Worm (Caenorhabditis elegans) whole organism, L4 larva: ENCODE measurements around the gene thn-1.

ENCODE experiments used
- F26F4.8 ChIP-seq: fragments of 200-800 bp; sonication (Bioruptor generic); conservative IDR thresholded peaks from 2 replicates; pipeline ENCODE4 v1.3.6; 2022; ENCODE audit warnings: missing genetic modification characterization, missing compliant biosample characterization
- F37D6.2 ChIP-seq: sonication (generic microtip); optimal IDR thresholded peaks from 2 replicates; lab custom pipeline; 2016; ENCODE audit warnings: mild to moderate bottlenecking, missing genetic modification characterization, missing compliant biosample characterization
- R02D3.7 ChIP-seq: fragments of 150-350 bp; sonication (generic microtip); optimal IDR thresholded peaks from 3 replicates; lab custom pipeline; 2014; ENCODE audit warnings: missing biosample characterization, missing genetic modification characterization
- T26A8.4 ChIP-seq: fragments of 200-800 bp; sonication (Bioruptor generic); IDR thresholded peaks from 2 replicates; pipeline ENCODE4 v1.3.6; 2022; ENCODE audit warnings: missing genetic modification characterization, missing compliant biosample characterization
- Y105C5A.15 ChIP-seq: fragments of 200-800 bp; sonication (Bioruptor generic); IDR thresholded peaks from 2 replicates; pipeline ENCODE4 v1.3.6; 2022; ENCODE audit warnings: missing genetic modification characterization, missing compliant biosample characterization
- Y75B8A.6 ChIP-seq: fragments of 200-800 bp; sonication (Bioruptor generic); IDR thresholded peaks from 2 replicates; pipeline ENCODE4 v1.3.6; 2022; ENCODE audit warnings: missing genetic modification reagents, missing genetic modification characterization, missing compliant biosample characterization
- ZK337.2 ChIP-seq: fragments of 200-800 bp; sonication (Bioruptor generic); IDR thresholded peaks from 2 replicates; pipeline ENCODE4 v1.3.6; 2022; ENCODE audit warnings: missing genetic modification reagents, missing genetic modification characterization, missing compliant biosample characterization
- aha-1 ChIP-seq: fragments of 150-350 bp; peaks from one replicate; lab custom pipeline; 2014; ENCODE audit warnings: missing biosample characterization, missing genetic modification characterization
- ama-1 ChIP-seq: fragments of 150-350 bp; optimal IDR thresholded peaks from 2 replicates; lab custom pipeline; 2014; ENCODE audit warnings: inconsistent platforms, mixed read lengths
- ceh-28 ChIP-seq: fragments of 150-350 bp; optimal IDR thresholded peaks from 2 replicates; lab custom pipeline; 2014; ENCODE audit warnings: missing biosample characterization, missing genetic modification reagents, missing genetic modification characterization
- ceh-32 ChIP-seq: sonication (generic microtip); optimal IDR thresholded peaks from 2 replicates; lab custom pipeline; 2016; ENCODE audit warnings: mild to moderate bottlenecking, missing genetic modification characterization, missing compliant biosample characterization; ENCODE audit not compliant: poor library complexity
- ces-1 ChIP-seq: fragments of 150-350 bp; sonication (generic microtip); optimal IDR thresholded peaks from 4 replicates; lab custom pipeline; 2014; ENCODE audit warnings: missing biosample characterization, missing genetic modification reagents, missing genetic modification characterization
- ctbp-1 ChIP-seq: fragments of 200-800 bp; sonication (Bioruptor generic); IDR thresholded peaks from 2 replicates; pipeline ENCODE4 v1.3.6; 2022; ENCODE audit warnings: missing genetic modification reagents, missing genetic modification characterization, missing compliant biosample characterization
- dmd-6 ChIP-seq: fragments of 200-800 bp; sonication (Bioruptor generic); IDR thresholded peaks from 2 replicates; pipeline ENCODE4 v1.3.6; 2022; ENCODE audit warnings: missing genetic modification reagents, missing genetic modification characterization, missing compliant biosample characterization
- dpl-1 ChIP-seq: fragments of 150-350 bp; optimal IDR thresholded peaks from 2 replicates; lab custom pipeline; 2014; ENCODE audit warnings: missing biosample characterization, missing genetic modification reagents, missing genetic modification characterization
- egl-43 ChIP-seq: fragments of 200-800 bp; sonication (Bioruptor generic); IDR thresholded peaks from 2 replicates; pipeline ENCODE4 v1.3.6; 2022; ENCODE audit warnings: missing genetic modification reagents, missing genetic modification characterization, missing compliant biosample characterization
- fkh-10 ChIP-seq: fragments of 150-350 bp; optimal IDR thresholded peaks from 2 replicates; lab custom pipeline; 2014; ENCODE audit warnings: missing biosample characterization, missing genetic modification reagents, missing genetic modification characterization
- hlh-11 ChIP-seq: fragments of 200-800 bp; sonication (Bioruptor generic); optimal IDR thresholded peaks from 2 replicates; lab custom pipeline; 2018; ENCODE audit warnings: mild to moderate bottlenecking, missing genetic modification characterization, missing compliant biosample characterization
- hmg-1.1 ChIP-seq: fragments of 200-800 bp; sonication (Bioruptor generic); IDR thresholded peaks from 2 replicates; pipeline ENCODE4 v1.3.6; 2022; ENCODE audit warnings: missing genetic modification reagents, missing genetic modification characterization, missing compliant biosample characterization
- lin-13 ChIP-seq: fragments of 150-350 bp; optimal IDR thresholded peaks from 2 replicates; lab custom pipeline; 2014; ENCODE audit warnings: missing biosample characterization, missing genetic modification reagents, missing genetic modification characterization
- lin-15B ChIP-seq: fragments of 150-350 bp; sonication (generic microtip); optimal IDR thresholded peaks from 3 replicates; lab custom pipeline; 2014; ENCODE audit warnings: missing biosample characterization, missing genetic modification characterization
- lin-29 ChIP-seq: fragments of 200-800 bp; sonication (Bioruptor generic); IDR thresholded peaks from 2 replicates; pipeline ENCODE4 v1.3.6; 2022; ENCODE audit warnings: missing genetic modification reagents, missing genetic modification characterization, missing compliant biosample characterization
- lin-38 ChIP-seq: fragments of 200-800 bp; sonication (Bioruptor generic); IDR thresholded peaks from 2 replicates; pipeline ENCODE4 v1.3.6; 2022; ENCODE audit warnings: missing genetic modification reagents, missing genetic modification characterization, missing compliant biosample characterization
- lin-39 ChIP-seq: fragments of 150-350 bp; optimal IDR thresholded peaks from 2 replicates; lab custom pipeline; 2014; ENCODE audit warnings: missing biosample characterization, missing genetic modification reagents, missing genetic modification characterization
- madf-9 ChIP-seq: fragments of 200-800 bp; sonication (Bioruptor generic); conservative IDR thresholded peaks from 2 replicates; pipeline ENCODE4 v1.3.6; 2022; ENCODE audit warnings: missing genetic modification reagents, missing genetic modification characterization, missing compliant biosample characterization
- mep-1 ChIP-seq: fragments of 150-350 bp; sonication (generic microtip); optimal IDR thresholded peaks from 3 replicates; lab custom pipeline; 2014; ENCODE audit warnings: missing biosample characterization, missing genetic modification characterization
- nhr-102 ChIP-seq: sonication (generic microtip); optimal IDR thresholded peaks from 2 replicates; lab custom pipeline; 2016; ENCODE audit warnings: mild to moderate bottlenecking, missing genetic modification characterization, moderate library complexity, missing compliant biosample characterization
- nhr-237 ChIP-seq: sonication (generic microtip); optimal IDR thresholded peaks from 2 replicates; lab custom pipeline; 2017; ENCODE audit warnings: missing biosample characterization, missing genetic modification characterization
- nhr-28 ChIP-seq: fragments of 150-350 bp; optimal IDR thresholded peaks from 2 replicates; lab custom pipeline; 2014; ENCODE audit warnings: missing biosample characterization, missing genetic modification characterization
- nhr-42 ChIP-seq: fragments of 200-800 bp; sonication (Bioruptor generic); IDR thresholded peaks from 2 replicates; pipeline ENCODE4 v1.3.6; 2022; ENCODE audit warnings: missing genetic modification characterization, missing compliant biosample characterization
- nhr-48 ChIP-seq: sonication (generic microtip); optimal IDR thresholded peaks from 2 replicates; lab custom pipeline; 2016; ENCODE audit warnings: mild to moderate bottlenecking, missing genetic modification characterization, missing compliant biosample characterization
- pha-4 ChIP-seq, 2 experiments: fragments of 150-350 bp in 1 of 2; fragments of 200-800 bp in 1 of 2; sonication (Bioruptor generic) in 1 of 2; IDR thresholded peaks in 1 of 2; optimal IDR thresholded peaks in 1 of 2; 2 replicates each; pipeline versions ENCODE4 v1.3.6 to Lab custom; 2014 to 2022; ENCODE audit warnings: missing genetic modification characterization in 2 of 2, missing genetic modification reagents in 2 of 2, missing biosample characterization in 1 of 2, missing compliant biosample characterization in 1 of 2
- pqm-1 ChIP-seq: sonication (generic microtip); optimal IDR thresholded peaks from 2 replicates; lab custom pipeline; 2017; ENCODE audit warnings: missing biosample characterization, missing genetic modification characterization
- set-16 ChIP-seq: fragments of 200-800 bp; sonication (Bioruptor generic); IDR thresholded peaks from 2 replicates; pipeline ENCODE4 v1.3.6; 2022; ENCODE audit warnings: missing genetic modification reagents, missing genetic modification characterization, missing compliant biosample characterization
- spr-3 ChIP-seq: fragments of 200-800 bp; sonication (Bioruptor generic); optimal IDR thresholded peaks from 2 replicates; lab custom pipeline; 2018; ENCODE audit warnings: mild to moderate bottlenecking, missing genetic modification characterization, missing compliant biosample characterization
- tag-97 ChIP-seq: fragments of 200-800 bp; sonication (Bioruptor generic); IDR thresholded peaks from 2 replicates; pipeline ENCODE4 v1.3.6; 2022; ENCODE audit warnings: missing genetic modification characterization, missing compliant biosample characterization
- unc-130 ChIP-seq: sonication (generic microtip); optimal IDR thresholded peaks from 2 replicates; lab custom pipeline; 2016; ENCODE audit warnings: missing genetic modification reagents, missing genetic modification characterization, missing compliant biosample characterization
- vab-7 ChIP-seq: fragments of 200-800 bp; sonication (Bioruptor generic); IDR thresholded peaks from 2 replicates; pipeline ENCODE4 v1.3.6; 2022; ENCODE audit warnings: missing genetic modification reagents, missing genetic modification characterization, missing compliant biosample characterization
- zag-1 ChIP-seq: fragments of 150-350 bp; optimal IDR thresholded peaks from 2 replicates; lab custom pipeline; 2014; ENCODE audit warnings: missing biosample characterization, missing genetic modification characterization
- zfp-2 ChIP-seq: sonication (generic microtip); optimal IDR thresholded peaks from 2 replicates; lab custom pipeline; 2016; ENCODE audit warnings: mild to moderate bottlenecking, missing genetic modification characterization, missing compliant biosample characterization
- zip-11 ChIP-seq: fragments of 200-800 bp; sonication (Bioruptor generic); IDR thresholded peaks from 2 replicates; pipeline ENCODE4 v1.3.6; 2022; ENCODE audit warnings: missing genetic modification characterization, missing compliant biosample characterization
- zip-2 ChIP-seq: fragments of 150-350 bp; optimal IDR thresholded peaks from 2 replicates; lab custom pipeline; 2014; ENCODE audit warnings: missing biosample characterization, missing genetic modification characterization
- ztf-7 ChIP-seq: fragments of 150-350 bp; optimal IDR thresholded peaks from 2 replicates; lab custom pipeline; 2014; ENCODE audit warnings: missing biosample characterization, missing genetic modification characterization

The thn-1 gene

ce11 chrIV:12404137-12404536, 24.3 kb downstream of the thn-1 start, which contains the start of gene gex-3 (continued):
- peak; percentile 71 for TF ChIP-seq unc-130 (GFP tag; lab: Kevin White, UChicago)
- TF ChIP-seq pha-4 (GFP tag; IDR thresholded peaks at IDR 0.05; lab: Robert Waterston, UW) = no peak
- TF ChIP-seq pha-4 (tag; optimal IDR thresholded peaks at IDR 0.05; lab: Kevin White, UChicago) = peak; percentile 69
- TF ChIP-seq F26F4.8 (GFP tag; lab: Robert Waterston, UW) = no peak
- no peak for TF ChIP-seq Y105C5A.15 (GFP tag; lab: Robert Waterston, UW)
- TF ChIP-seq zfp-2 = no peak
- no peak for TF ChIP-seq nhr-102 (tag; lab: Kevin White, UChicago)
- TF ChIP-seq nhr-237 (tag; lab: Kevin White, UChicago) = no peak
- no peak for TF ChIP-seq ceh-32 (tag; lab: Kevin White, UChicago)
- TF ChIP-seq, all 104 proteins: peak for 33

ce11 chrIV:12408625-12409024, 28.7 kb downstream of the thn-1 start, which contains the start of gene dsb-1:
dsb-1 (plus strand) TSS chrIV:12408925.
- TF ChIP-seq lin-38 (GFP tag; lab: Robert Waterston, UW) = peak; percentile 26
- TF ChIP-seq nhr-237 (tag; lab: Kevin White, UChicago) = no peak

DNA sequence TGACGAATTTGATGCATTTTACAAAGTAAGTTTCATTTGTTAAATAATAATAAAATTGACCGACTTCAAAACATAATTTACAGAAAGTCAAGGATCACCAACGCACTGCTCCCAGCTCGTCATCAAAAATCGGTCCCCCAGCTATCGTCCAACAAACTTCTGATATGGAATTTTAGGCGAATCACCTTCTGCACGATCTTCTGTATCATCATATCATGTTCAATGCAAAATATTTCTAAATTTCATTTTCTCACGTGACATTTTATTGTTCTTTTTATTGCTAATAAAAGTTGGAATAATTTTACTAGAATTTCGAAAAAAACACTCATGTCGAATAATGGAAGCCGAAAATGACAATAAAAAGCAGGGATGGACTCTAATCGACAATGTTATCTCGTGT, 30.3 kb downstream of the thn-1 start, which contains the start of gene acl-13:
acl-13 (plus strand) TSS at position 301 of the 400 bp plus-strand sequence.
- TF ChIP-seq dmd-6 (GFP tag; lab: Robert Waterston, UW) (no peak), lin-13 (GFP tag; lab: Kevin White, UChicago) (no peak), lin-39 (tag; lab: Kevin White, UChicago) (no peak), lin-15B (no peak), mep-1 (tag; lab: Kevin White, UChicago) (no peak), R02D3.7 (no peak), ceh-28 (tag; lab: Kevin White, UChicago) (no peak), set-16 (no peak), ZK337.2 (GFP tag; lab: Robert Waterston, UW) (no peak), unc-130 (GFP tag; lab: Kevin White, UChicago) (no peak), zip-2 (tag; lab: Kevin White, UChicago) (no peak)

ce11 chrIV:12414601-12415000, 34.7 kb downstream of the thn-1 start:
- no peak for TF ChIP-seq ama-1
- no peak for TF ChIP-seq nhr-48 (tag; lab: Kevin White, UChicago)
- TF ChIP-seq ztf-7 (tag; lab: Kevin White, UChicago) = no peak
- TF ChIP-seq dpl-1 (GFP tag; lab: Kevin White, UChicago) = no peak
- TF ChIP-seq ces-1 (GFP tag; lab: Kevin White, UChicago) = peak; percentile 43
- TF ChIP-seq fkh-10 = peak; percentile 64

DNA sequence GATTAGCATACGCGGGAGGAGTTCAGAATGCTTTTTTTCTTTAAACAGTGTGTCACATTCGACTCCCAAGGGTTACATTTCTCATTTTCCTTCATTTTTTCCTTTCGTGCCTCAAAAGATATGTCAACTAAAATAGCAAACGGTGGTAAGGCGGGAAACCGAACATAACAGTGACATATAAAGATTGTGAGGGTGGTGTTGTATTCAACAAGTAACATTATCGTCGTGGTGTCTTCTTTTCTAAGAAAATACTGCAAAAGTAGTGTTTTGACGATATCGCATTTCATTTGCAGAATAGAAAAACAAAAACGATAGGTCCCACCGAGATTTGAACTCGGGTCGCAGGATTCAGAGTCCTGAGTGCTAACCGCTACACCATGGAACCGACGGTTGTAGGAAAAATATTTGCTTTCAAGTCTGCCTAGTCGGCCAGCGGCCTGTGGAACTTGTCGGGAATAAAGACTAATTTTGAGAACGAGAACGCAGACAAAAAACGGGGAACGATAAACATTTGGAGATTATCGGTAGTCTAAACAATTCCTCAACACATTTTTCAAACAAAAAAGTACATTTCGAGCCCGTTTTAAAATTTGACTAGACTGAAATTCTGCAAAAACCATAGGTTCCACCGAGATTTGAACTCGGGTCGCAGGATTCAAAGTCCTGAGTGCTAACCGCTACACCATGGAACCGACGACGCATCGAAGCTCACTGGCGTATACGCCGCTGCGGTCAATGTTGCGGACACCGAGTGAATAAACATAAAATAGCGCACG, 36.9 kb downstream of the thn-1 start:
- TF ChIP-seq nhr-28 (tag; lab: Kevin White, UChicago) (no peak), tag-97 (GFP tag; lab: Robert Waterston, UW) (no peak), Y75B8A.6 (GFP tag; lab: Robert Waterston, UW) (no peak), hlh-11 (tag; lab: Kevin White, UChicago) (peak; percentile 19), madf-9 (GFP tag; lab: Robert Waterston, UW) (0 out of 2 replicates have a peak, but pooled peaks have one; percentile 8), vab-7 (GFP tag; lab: Robert Waterston, UW) (peak; percentile 13; the same call in 1 of the 2 replicates), nhr-48 (tag; lab: Kevin White, UChicago) (peak; percentile 20), lin-13 (GFP tag; lab: Kevin White, UChicago) (no peak), pqm-1 (tag; lab: Kevin White, UChicago) (no peak), hmg-1.1 (GFP tag; lab: Robert Waterston, UW) (peak; percentile 55), spr-3 (GFP tag; lab: Kevin White, UChicago) (no peak), zip-11 (GFP tag; lab: Robert Waterston, UW) (no peak), lin-15B (no peak), aha-1 (peak; percentile 20), zag-1 (tag; lab: Kevin White, UChicago) (no peak), egl-43 (GFP tag; lab: Robert Waterston, UW) (peak; percentile 73), T26A8.4 (GFP tag; lab: Robert Waterston, UW) (peak; percentile 19; the same call in 1 of the 2 replicates), lin-29 (GFP tag; lab: Robert Waterston, UW) (no peak), F37D6.2 (tag; lab: Kevin White, UChicago) (no peak), nhr-42 (no peak), ctbp-1 (GFP tag; lab: Robert Waterston, UW) (no peak)
